Worm (Caenorhabditis elegans) whole organism, early embryonic: Measurements from ENCODE around the gene K01G12.3.

Source experiments
- aly-1 ChIP-seq: sonication (generic microtip); optimal IDR thresholded peaks from 2 replicates; lab custom pipeline; 2016; ENCODE audit warnings: missing genetic modification characterization, missing compliant biosample characterization
- ama-1 ChIP-seq: fragments of 150-350 bp; optimal IDR thresholded peaks from 2 replicates; lab custom pipeline; 2014
- ceh-36 ChIP-seq: sonication (generic microtip); optimal IDR thresholded peaks from 2 replicates; lab custom pipeline; 2016; ENCODE audit warnings: missing genetic modification characterization, inconsistent platforms, missing compliant biosample characterization
- hmbx-1 ChIP-seq: sonication (generic microtip); optimal IDR thresholded peaks from 2 replicates; lab custom pipeline; 2016; ENCODE audit warnings: mild to moderate bottlenecking, missing genetic modification characterization, missing compliant biosample characterization
- hmg-4 ChIP-seq: fragments of 200-800 bp; sonication (Bioruptor generic); optimal IDR thresholded peaks from 2 replicates; lab custom pipeline; 2018; ENCODE audit warnings: mild to moderate bottlenecking, missing genetic modification characterization, missing compliant biosample characterization

DNA sequence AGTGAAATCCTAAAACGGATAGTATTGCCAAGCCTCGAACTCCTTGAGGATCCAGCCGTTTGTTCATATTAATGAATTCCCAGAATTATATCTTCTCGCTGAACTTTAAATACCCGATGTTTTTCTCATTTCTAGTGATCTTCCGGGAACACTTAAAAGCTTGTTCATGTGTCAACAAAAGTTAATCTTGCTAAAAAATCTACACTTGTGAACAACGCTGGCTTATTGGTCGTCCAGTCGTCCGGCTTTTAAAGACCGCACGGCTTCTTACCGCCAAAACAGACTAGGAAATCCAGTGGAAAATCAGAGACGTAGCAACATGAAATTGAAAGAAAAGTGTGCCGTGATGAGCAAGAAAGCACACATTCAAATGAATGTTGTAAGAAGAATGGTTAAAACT lies 40.0 kb upstream of the K01G12.3 start, which contains the start of gene oac-38:
- TF ChIP-seq hmbx-1 (tag; lab: Kevin White, UChicago) (no peak), ama-1 (no peak), aly-1 (tag; lab: Kevin White, UChicago) (no peak), hmg-4 (no peak), ceh-36 (tag; lab: Kevin White, UChicago) (no peak)
